Fruit fly (Drosophila melanogaster) whole organism, prepupa: Measurements from ENCODE around the gene CG32066.

Experiments
- CG8119 ChIP-seq: fragments of 200-800 bp; sonication (Bioruptor generic); IDR thresholded peaks from 3 replicates; pipeline ENCODE4 v1.3.6; 2022; ENCODE audit warnings: missing biosample characterization, missing genetic modification characterization
- Ets21C ChIP-seq: fragments of 200-800 bp; sonication (Bioruptor generic); optimal IDR thresholded peaks from 3 replicates; lab custom pipeline; 2016; ENCODE audit warnings: missing biosample characterization, missing genetic modification characterization
- cyc ChIP-seq: fragments of 200-800 bp; sonication (Bioruptor generic); optimal IDR thresholded peaks from 3 replicates; lab custom pipeline; 2016; ENCODE audit warnings: missing biosample characterization, missing genetic modification characterization

- TF ChIP-seq cyc (GFP tag; lab: Kevin White, UChicago): no peak
- no peak for TF ChIP-seq Ets21C (GFP tag; lab: Kevin White, UChicago)
- no peak for TF ChIP-seq CG8119 (GFP tag; lab: Robert Waterston, UW)
These were observed 36.8 kb upstream of the CG32066 start for dm6 chr3L:10697413-10698118.
